Worm (Caenorhabditis elegans) whole organism, L4/young adult: ENCODE data around the gene srz-99.

Experiments used
- W03F9.2 ChIP-seq: fragments of 150-350 bp; optimal IDR thresholded peaks from 2 replicates; lab custom pipeline; 2014; ENCODE audit warnings: missing biosample characterization, missing genetic modification characterization
- dao-5 ChIP-seq: sonication (generic microtip); optimal IDR thresholded peaks from 2 replicates; lab custom pipeline; 2016; ENCODE audit warnings: missing genotype, missing genetic modification characterization, moderate library complexity, missing compliant biosample characterization
- him-1 ChIP-seq: sonication (generic microtip); optimal IDR thresholded peaks from 2 replicates; lab custom pipeline; 2016; ENCODE audit warnings: missing genotype, missing genetic modification reagents, missing genetic modification characterization, missing compliant biosample characterization

The srz-99 gene

ce11 chrV:16729961-16730360 lies at the start of gene srz-99:
srz-99 (plus strand) TSS chrV:16730261.
- TF ChIP-seq him-1 (tag; lab: Kevin White, UChicago) (no peak), W03F9.2 (tag; lab: Kevin White, UChicago) (no peak), dao-5 (tag; lab: Kevin White, UChicago) (no peak)

ce11 chrV:16682886-16683285 lies 47.2 kb upstream of the srz-99 start, which contains the start of gene srw-36:
srw-36 (plus strand) TSS chrV:16683186.
- TF ChIP-seq dao-5 (tag; lab: Kevin White, UChicago) (no peak), him-1 (tag; lab: Kevin White, UChicago) (no peak), W03F9.2 (tag; lab: Kevin White, UChicago) (no peak)

ce11 chrV:16683359-16683758 lies 46.7 kb upstream of the srz-99 start:
- TF ChIP-seq W03F9.2 (tag; lab: Kevin White, UChicago): no peak
- no peak for TF ChIP-seq him-1 (tag; lab: Kevin White, UChicago)
- no peak for TF ChIP-seq dao-5 (tag; lab: Kevin White, UChicago)

ce11 chrV:16685725-16686124 lies 44.3 kb upstream of the srz-99 start, which contains the start of gene srw-43:
srw-43 (plus strand) TSS chrV:16686025.
- no peak for TF ChIP-seq W03F9.2 (tag; lab: Kevin White, UChicago)
- TF ChIP-seq him-1 (tag; lab: Kevin White, UChicago): no peak
- no peak for TF ChIP-seq dao-5 (tag; lab: Kevin White, UChicago)

ce11 chrV:16687227-16687626 lies 42.8 kb upstream of the srz-99 start, which contains the start of gene srz-102:
srz-102 (plus strand) TSS chrV:16687527.
- TF ChIP-seq W03F9.2 (tag; lab: Kevin White, UChicago) (no peak), dao-5 (tag; lab: Kevin White, UChicago) (no peak), him-1 (tag; lab: Kevin White, UChicago) (no peak)

ce11 chrV:16692988-16693387 lies 37.1 kb upstream of the srz-99 start:
- TF ChIP-seq him-1 (tag; lab: Kevin White, UChicago) (no peak), dao-5 (tag; lab: Kevin White, UChicago) (no peak), W03F9.2 (tag; lab: Kevin White, UChicago) (no peak)

ce11 chrV:16693732-16694131 lies 36.3 kb upstream of the srz-99 start, which contains the start of gene srw-42:
srw-42 (minus strand) TSS chrV:16693832.
- TF ChIP-seq dao-5 (tag; lab: Kevin White, UChicago): no peak
- TF ChIP-seq W03F9.2 (tag; lab: Kevin White, UChicago): no peak
- TF ChIP-seq him-1 (tag; lab: Kevin White, UChicago): no peak

ce11 chrV:16694538-16694937 lies 35.5 kb upstream of the srz-99 start, which contains the start of gene srz-101:
srz-101 (plus strand) TSS chrV:16694838.
- TF ChIP-seq him-1 (tag; lab: Kevin White, UChicago) (no peak), W03F9.2 (tag; lab: Kevin White, UChicago) (no peak), dao-5 (tag; lab: Kevin White, UChicago) (no peak)

ce11 chrV:16695499-16695898 lies 34.6 kb upstream of the srz-99 start:
- TF ChIP-seq dao-5 (tag; lab: Kevin White, UChicago) (no peak), him-1 (tag; lab: Kevin White, UChicago) (no peak), W03F9.2 (tag; lab: Kevin White, UChicago) (no peak)

ce11 chrV:16697178-16697577 lies 32.9 kb upstream of the srz-99 start, which contains the start of gene srw-41:
srw-41 (plus strand) TSS chrV:16697478.
- no peak for TF ChIP-seq him-1 (tag; lab: Kevin White, UChicago)
- no peak for TF ChIP-seq W03F9.2 (tag; lab: Kevin White, UChicago)
- no peak for TF ChIP-seq dao-5 (tag; lab: Kevin White, UChicago)

ce11 chrV:16699752-16700259 lies 30.3 kb upstream of the srz-99 start, which contains the start of gene Y70C5C.1:
Y70C5C.1 (plus strand) TSS chrV:16700209.
- TF ChIP-seq dao-5 (tag; lab: Kevin White, UChicago): no peak
- no peak for TF ChIP-seq him-1 (tag; lab: Kevin White, UChicago)
- TF ChIP-seq W03F9.2 (tag; lab: Kevin White, UChicago): no peak

- TF ChIP-seq W03F9.2 (tag; lab: Kevin White, UChicago) (no peak), dao-5 (tag; lab: Kevin White, UChicago) (no peak), him-1 (tag; lab: Kevin White, UChicago) (no peak)
These were observed 23.5 kb upstream of the srz-99 start, which contains the start of gene clec-9 for ce11 chrV:16706549-16706948. clec-9 (minus strand) TSS chrV:16706649.

ce11 chrV:16713797-16714196 lies 16.3 kb upstream of the srz-99 start:
- TF ChIP-seq W03F9.2 (tag; lab: Kevin White, UChicago): no peak
- TF ChIP-seq him-1 (tag; lab: Kevin White, UChicago): no peak
- TF ChIP-seq dao-5 (tag; lab: Kevin White, UChicago): no peak

ce11 chrV:16716574-16716973 lies 13.5 kb upstream of the srz-99 start, which contains the start of gene srh-137:
srh-137 (minus strand) TSS chrV:16716674.
- TF ChIP-seq W03F9.2 (tag; lab: Kevin White, UChicago) (no peak), dao-5 (tag; lab: Kevin White, UChicago) (no peak), him-1 (tag; lab: Kevin White, UChicago) (no peak)
